Worm (Caenorhabditis elegans) whole organism, L4/young adult: ENCODE results near the gene R11.3.

Source experiments
- W03F9.2 ChIP-seq: fragments of 150-350 bp; optimal IDR thresholded peaks from 2 replicates; lab custom pipeline; 2014; ENCODE audit warnings: missing biosample characterization, missing genetic modification characterization
- dao-5 ChIP-seq: sonication (generic microtip); optimal IDR thresholded peaks from 2 replicates; lab custom pipeline; 2016; ENCODE audit warnings: missing genotype, missing genetic modification characterization, moderate library complexity, missing compliant biosample characterization
- him-1 ChIP-seq: sonication (generic microtip); optimal IDR thresholded peaks from 2 replicates; lab custom pipeline; 2016; ENCODE audit warnings: missing genotype, missing genetic modification reagents, missing genetic modification characterization, missing compliant biosample characterization

- TF ChIP-seq dao-5 (tag; lab: Kevin White, UChicago) (no peak), W03F9.2 (tag; lab: Kevin White, UChicago) (no peak), him-1 (tag; lab: Kevin White, UChicago) (no peak)
Observed at ce11 chrX:16153744-16154143, 45.3 kb downstream of the R11.3 start.
